Worm (Caenorhabditis elegans) whole organism, L3 larva: Measurements from ENCODE around the gene K05D4.9.

ENCODE experiments used
- ZK546.5 ChIP-seq: sonication (generic microtip); optimal IDR thresholded peaks from 2 replicates; lab custom pipeline; 2017; ENCODE audit warnings: missing biosample characterization, missing genetic modification characterization
- aly-2 ChIP-seq: fragments of 150-350 bp; optimal IDR thresholded peaks from 2 replicates; lab custom pipeline; 2014; ENCODE audit warnings: missing biosample characterization, missing genetic modification characterization
- ama-1 ChIP-seq: fragments of 150-350 bp; optimal IDR thresholded peaks from 2 replicates; lab custom pipeline; 2018
- ceh-16 ChIP-seq: sonication (generic microtip); optimal IDR thresholded peaks from 2 replicates; lab custom pipeline; 2017; ENCODE audit warnings: missing biosample characterization, missing genetic modification characterization
- ceh-82 ChIP-seq: fragments of 150-350 bp; optimal IDR thresholded peaks from 2 replicates; lab custom pipeline; 2014; ENCODE audit warnings: missing biosample characterization, missing genetic modification characterization
- ceh-9 ChIP-seq: sonication (generic microtip); optimal IDR thresholded peaks from 2 replicates; lab custom pipeline; 2018; ENCODE audit warnings: missing biosample characterization, missing genetic modification characterization
- daf-12 ChIP-seq: fragments of 150-350 bp; optimal IDR thresholded peaks from 2 replicates; lab custom pipeline; 2014; ENCODE audit warnings: missing biosample characterization, missing genetic modification reagents, missing genetic modification characterization
- egl-27 ChIP-seq: sonication (generic microtip); optimal IDR thresholded peaks from 4 replicates; lab custom pipeline; 2017; ENCODE audit warnings: missing biosample characterization, missing genetic modification reagents, missing genetic modification characterization
- elt-2 ChIP-seq: sonication (generic microtip); optimal IDR thresholded peaks from 2 replicates; lab custom pipeline; 2016; ENCODE audit warnings: missing genetic modification reagents, mild to moderate bottlenecking, missing genetic modification characterization, missing compliant biosample characterization
- elt-3 ChIP-seq, 3 experiments: fragments of 150-350 bp in 1 of 3; sonication (generic microtip) in 2 of 3; optimal IDR thresholded peaks; 2 replicates in 2 of 3; 4 replicates in 1 of 3; lab custom pipeline; 2014 to 2017; ENCODE audit warnings: missing biosample characterization in 3 of 3, missing genetic modification characterization in 3 of 3
- eor-1 ChIP-seq, 2 experiments: fragments of 150-350 bp; optimal IDR thresholded peaks; 2 replicates each; lab custom pipeline; 2014 to 2018; ENCODE audit warnings: missing biosample characterization in 2 of 2, missing genetic modification characterization in 2 of 2
- fkh-10 ChIP-seq: sonication (generic microtip); optimal IDR thresholded peaks from 2 replicates; lab custom pipeline; 2017; ENCODE audit warnings: missing biosample characterization, missing genetic modification reagents, missing genetic modification characterization
- fkh-2 ChIP-seq: fragments of 150-350 bp; optimal IDR thresholded peaks from 2 replicates; lab custom pipeline; 2014; ENCODE audit warnings: missing biosample characterization, missing genetic modification reagents, missing genetic modification characterization
- fos-1 ChIP-seq: fragments of 150-350 bp; optimal IDR thresholded peaks from 2 replicates; lab custom pipeline; 2014; ENCODE audit warnings: missing biosample characterization, missing genetic modification characterization
- hmg-11 ChIP-seq: sonication (generic microtip); optimal IDR thresholded peaks from 2 replicates; lab custom pipeline; 2016; ENCODE audit warnings: missing genetic modification characterization, missing compliant biosample characterization
- jun-1 ChIP-seq: fragments of 150-350 bp; optimal IDR thresholded peaks from 2 replicates; lab custom pipeline; 2014; ENCODE audit warnings: missing biosample characterization, missing genetic modification reagents, missing genetic modification characterization
- lin-15B ChIP-seq: fragments of 150-350 bp; optimal IDR thresholded peaks from 2 replicates; lab custom pipeline; 2014; ENCODE audit warnings: missing biosample characterization, missing genetic modification characterization
- lin-39 ChIP-seq: fragments of 150-350 bp; optimal IDR thresholded peaks from 2 replicates; lab custom pipeline; 2018; ENCODE audit warnings: missing biosample characterization, missing genetic modification reagents, missing genetic modification characterization
- lsy-12 ChIP-seq: sonication (generic microtip); optimal IDR thresholded peaks from 2 replicates; lab custom pipeline; 2016; ENCODE audit warnings: mild to moderate bottlenecking, missing genetic modification characterization, missing compliant biosample characterization
- mdl-1 ChIP-seq: fragments of 150-350 bp; optimal IDR thresholded peaks from 2 replicates; lab custom pipeline; 2014; ENCODE audit warnings: missing biosample characterization, missing genetic modification characterization
- mml-1 ChIP-seq: fragments of 150-350 bp; sonication (generic microtip); optimal IDR thresholded peaks from 3 replicates; lab custom pipeline; 2014; ENCODE audit warnings: missing biosample characterization, missing genetic modification characterization
- nfya-1 ChIP-seq: sonication (generic microtip); optimal IDR thresholded peaks from 2 replicates; lab custom pipeline; 2017; ENCODE audit warnings: missing genetic modification characterization, mild to moderate bottlenecking, missing compliant biosample characterization, antibody characterized with exemption, moderate library complexity; ENCODE audit not compliant: insufficient read depth
- nhr-11 ChIP-seq: fragments of 150-350 bp; optimal IDR thresholded peaks from 2 replicates; lab custom pipeline; 2014; ENCODE audit warnings: missing biosample characterization, missing genetic modification characterization
- nhr-12 ChIP-seq: fragments of 150-350 bp; optimal IDR thresholded peaks from 2 replicates; lab custom pipeline; 2014; ENCODE audit warnings: missing biosample characterization, missing genetic modification characterization
- nhr-23 ChIP-seq: fragments of 150-350 bp; optimal IDR thresholded peaks from 2 replicates; lab custom pipeline; 2014; ENCODE audit warnings: missing biosample characterization, missing genetic modification reagents, missing genetic modification characterization
- nhr-237 ChIP-seq: fragments of 150-350 bp; optimal IDR thresholded peaks from 2 replicates; lab custom pipeline; 2014; ENCODE audit warnings: missing biosample characterization, missing genetic modification characterization
- nhr-25 ChIP-seq: sonication (generic microtip); optimal IDR thresholded peaks from 2 replicates; lab custom pipeline; 2017; ENCODE audit warnings: missing biosample characterization, missing genetic modification characterization
- nhr-28 ChIP-seq: fragments of 150-350 bp; optimal IDR thresholded peaks from 2 replicates; lab custom pipeline; 2014; ENCODE audit warnings: missing biosample characterization, missing genetic modification characterization
- nhr-77 ChIP-seq: fragments of 150-350 bp; optimal IDR thresholded peaks from 2 replicates; lab custom pipeline; 2014; ENCODE audit warnings: missing biosample characterization, missing genetic modification characterization
- pha-4 ChIP-seq: fragments of 150-350 bp; optimal IDR thresholded peaks from 2 replicates; lab custom pipeline; 2014; ENCODE audit warnings: missing biosample characterization, missing genetic modification reagents, missing genetic modification characterization
- pqm-1 ChIP-seq: fragments of 150-350 bp; optimal IDR thresholded peaks from 2 replicates; lab custom pipeline; 2017; ENCODE audit warnings: missing biosample characterization, missing genetic modification characterization, inconsistent platforms
- sea-2 ChIP-seq: fragments of 150-350 bp; sonication (generic microtip); optimal IDR thresholded peaks from 4 replicates; lab custom pipeline; 2014; ENCODE audit warnings: missing biosample characterization, missing genetic modification reagents, missing genetic modification characterization
- skn-1 ChIP-seq: fragments of 150-350 bp; optimal IDR thresholded peaks from 2 replicates; lab custom pipeline; 2014; ENCODE audit warnings: missing biosample characterization, missing genetic modification characterization
- snpc-4 ChIP-seq: fragments of 150-350 bp; optimal IDR thresholded peaks from 2 replicates; lab custom pipeline; 2014; ENCODE audit warnings: missing biosample characterization, missing genetic modification characterization
- tbx-2 ChIP-seq: sonication (generic microtip); optimal IDR thresholded peaks from 2 replicates; lab custom pipeline; 2016; ENCODE audit warnings: mild to moderate bottlenecking, missing genetic modification characterization, missing compliant biosample characterization
- unc-62 ChIP-seq: fragments of 150-350 bp; sonication (generic microtip); optimal IDR thresholded peaks from 4 replicates; lab custom pipeline; 2014; ENCODE audit warnings: missing biosample characterization, missing genetic modification reagents, missing genetic modification characterization
- zag-1 ChIP-seq: fragments of 150-350 bp; optimal IDR thresholded peaks from 2 replicates; lab custom pipeline; 2014; ENCODE audit warnings: missing biosample characterization, missing genetic modification characterization
- ztf-11 ChIP-seq: fragments of 150-350 bp; optimal IDR thresholded peaks from 2 replicates; lab custom pipeline; 2014; ENCODE audit warnings: missing biosample characterization, missing genetic modification characterization

K05D4.9 gene

DNA sequence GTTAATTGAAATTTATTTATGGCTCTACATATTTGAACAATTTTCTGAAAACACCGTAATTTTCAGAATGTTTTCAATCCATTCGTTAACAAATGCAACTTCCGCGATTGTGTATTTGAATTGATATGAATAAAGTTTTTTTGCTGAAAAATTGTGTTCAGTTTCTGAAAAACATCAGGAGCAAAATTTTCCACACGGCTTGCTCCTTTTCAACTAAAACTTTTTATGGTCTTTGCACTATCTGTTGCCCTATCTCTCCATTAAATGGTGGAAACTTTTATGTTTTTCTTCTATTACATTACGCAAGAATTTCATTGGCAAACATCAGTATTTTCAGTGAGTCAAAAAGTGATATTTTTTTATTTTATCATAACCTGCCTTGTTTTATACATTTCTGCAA is 22.8 kb downstream of the K05D4.9 start, which contains the start of gene F10A3.4:
Gene F10A3.4 (plus strand): TSS at position 301 of the 400 bp plus-strand sequence.
- TF ChIP-seq nhr-77 (tag; lab: Kevin White, UChicago): no peak
- no peak for TF ChIP-seq nhr-237 (tag; lab: Kevin White, UChicago)
- TF ChIP-seq elt-2 (tag; lab: Kevin White, UChicago): peak; percentile 15
- no peak for TF ChIP-seq nhr-11 (tag; lab: Kevin White, UChicago)

DNA sequence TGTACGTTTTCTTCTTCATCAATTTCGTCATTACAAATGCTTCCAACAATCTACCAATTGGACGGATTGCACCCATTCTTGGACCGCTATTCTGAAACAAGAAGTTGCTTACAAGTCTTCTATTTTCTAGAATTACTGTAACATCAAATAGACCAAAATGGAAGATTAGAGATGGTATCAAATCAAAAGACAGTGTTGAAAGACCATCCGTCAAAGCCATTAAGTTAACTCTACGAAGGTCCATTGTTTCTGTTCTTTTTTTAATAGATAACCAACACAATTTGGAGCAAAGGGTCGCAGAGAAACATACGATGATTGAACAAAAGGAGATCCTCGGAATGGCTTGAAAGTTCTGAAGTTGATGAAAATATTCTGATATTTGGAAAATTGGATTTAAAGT is 26.6 kb downstream of the K05D4.9 start:
- no peak for TF ChIP-seq fkh-10
- TF ChIP-seq eor-1 (tag; optimal IDR thresholded peaks at IDR 0.05; lab: Kevin White, UChicago): no peak
- TF ChIP-seq hmg-11 (tag; lab: Kevin White, UChicago): no peak
- TF ChIP-seq lin-39 (tag; lab: Kevin White, UChicago): no peak
- TF ChIP-seq mdl-1 (tag; lab: Kevin White, UChicago): no peak
- TF ChIP-seq elt-3 (tag; optimal IDR thresholded peaks at IDR 0.05; lab: Kevin White, UChicago): no peak
- no peak for TF ChIP-seq pha-4 (tag; lab: Kevin White, UChicago)
- TF ChIP-seq nhr-28 (tag; lab: Kevin White, UChicago): no peak
- TF ChIP-seq ceh-16 (tag; lab: Kevin White, UChicago): no peak
- no peak for TF ChIP-seq ZK546.5
- TF ChIP-seq jun-1: no peak
- no peak for TF ChIP-seq ceh-9 (tag; lab: Kevin White, UChicago)
- TF ChIP-seq ceh-82 (tag; lab: Kevin White, UChicago): no peak

DNA sequence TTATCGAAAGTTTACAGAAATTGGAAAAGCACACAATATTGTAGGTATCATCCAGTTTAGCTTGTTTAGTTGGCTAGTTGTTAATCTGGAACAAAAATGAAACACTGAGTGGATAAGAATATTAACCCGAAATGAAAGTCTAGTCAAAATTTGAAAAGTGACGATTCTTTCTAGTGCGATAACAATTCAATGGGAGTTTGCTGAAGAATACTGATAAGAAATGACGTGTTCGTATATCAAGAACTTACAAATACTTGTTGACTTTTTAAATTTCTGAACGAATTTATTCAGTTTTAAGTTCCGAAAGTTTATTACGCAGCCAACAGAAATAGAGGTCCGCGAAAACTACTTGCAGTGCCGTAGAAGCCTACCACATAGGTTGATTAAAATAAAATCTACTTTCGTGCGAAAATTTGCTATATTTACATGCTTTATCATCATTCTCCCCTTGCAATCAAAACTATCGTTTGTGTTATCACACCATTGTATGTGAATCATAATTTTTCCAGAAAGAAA is 28.5 kb downstream of the K05D4.9 start, which contains the start of gene fbxa-88:
Gene fbxa-88 (minus strand): TSS at position 51 of the 516 bp plus-strand sequence.
- TF ChIP-seq pqm-1 (tag; lab: Kevin White, UChicago) (peak; percentile 58), lin-15B (no peak), ztf-11 (no peak), elt-2 (tag; lab: Kevin White, UChicago) (peak; percentile 80), ama-1 (lab: Kevin White, UChicago) (no peak), skn-1 (tag; lab: Kevin White, UChicago) (peak; percentile 15), nfya-1 (tag; lab: Kevin White, UChicago) (no peak), sea-2 (GFP tag; lab: Kevin White, UChicago) (no peak), zag-1 (tag; lab: Kevin White, UChicago) (no peak)

DNA sequence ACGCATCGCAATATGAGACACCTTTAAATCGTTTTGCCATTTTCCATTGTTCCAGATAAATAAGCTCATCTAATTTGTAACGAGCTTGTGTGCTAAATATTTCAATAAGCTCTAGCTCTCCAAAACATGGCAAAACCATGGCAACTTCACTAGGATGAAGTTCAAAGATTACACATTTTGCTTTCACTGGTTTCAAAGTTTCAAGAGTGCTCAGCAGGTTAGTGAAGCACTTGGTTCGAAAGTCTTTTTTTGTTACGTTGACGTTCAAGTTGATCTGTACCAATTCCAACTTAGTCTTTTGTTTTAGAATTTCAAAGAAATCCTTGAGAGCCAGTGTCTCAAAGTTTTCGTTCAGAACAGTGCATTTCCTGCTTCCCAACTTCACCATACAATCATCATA is 29.2 kb downstream of the K05D4.9 start, which contains the start of gene fbxa-18:
Gene fbxa-18 (plus strand): TSS at position 301 of the 400 bp plus-strand sequence.
- no peak for TF ChIP-seq ceh-9 (tag; lab: Kevin White, UChicago)
- no peak for TF ChIP-seq elt-2 (tag; lab: Kevin White, UChicago)

DNA sequence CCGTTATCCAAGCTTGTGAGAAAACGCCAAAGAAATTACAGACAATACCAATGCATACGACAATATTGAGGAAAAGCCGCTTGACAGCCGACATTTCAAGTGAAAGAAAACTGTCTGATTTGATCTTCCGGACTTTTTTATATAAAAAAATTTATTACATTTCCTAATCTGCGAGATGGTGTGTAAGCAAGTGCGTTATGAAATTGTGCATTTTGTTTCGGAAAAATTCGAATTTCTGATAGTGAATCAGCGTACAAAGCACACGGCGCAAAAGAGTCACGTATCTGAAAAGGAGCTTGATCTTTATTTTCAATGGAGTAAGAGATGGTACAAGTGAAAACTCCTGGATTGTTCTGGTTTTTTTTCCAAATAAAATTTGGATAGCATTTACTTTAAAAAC is 30.6 kb downstream of the K05D4.9 start, which contains the start of gene clc-32:
Gene clc-32 (minus strand): TSS at position 101 of the 400 bp plus-strand sequence.
- TF ChIP-seq lin-39 (tag; lab: Kevin White, UChicago): no peak
- TF ChIP-seq egl-27 (tag; lab: Kevin White, UChicago): no peak
- no peak for TF ChIP-seq daf-12 (tag; lab: Kevin White, UChicago)
- no peak for TF ChIP-seq eor-1 (tag; optimal IDR thresholded peaks at IDR 0.05; lab: Kevin White, UChicago)
- no peak for TF ChIP-seq ztf-11
- TF ChIP-seq tbx-2 (tag; lab: Kevin White, UChicago): no peak
- no peak for TF ChIP-seq nhr-237 (tag; lab: Kevin White, UChicago)
- no peak for TF ChIP-seq unc-62 (GFP tag; lab: Kevin White, UChicago)
- TF ChIP-seq lsy-12: no peak
- no peak for TF ChIP-seq snpc-4 (tag; lab: Kevin White, UChicago)
- no peak for TF ChIP-seq ama-1 (lab: Kevin White, UChicago)
- TF ChIP-seq nhr-25 (tag; lab: Kevin White, UChicago): no peak
- no peak for TF ChIP-seq ceh-82 (tag; lab: Kevin White, UChicago)

DNA sequence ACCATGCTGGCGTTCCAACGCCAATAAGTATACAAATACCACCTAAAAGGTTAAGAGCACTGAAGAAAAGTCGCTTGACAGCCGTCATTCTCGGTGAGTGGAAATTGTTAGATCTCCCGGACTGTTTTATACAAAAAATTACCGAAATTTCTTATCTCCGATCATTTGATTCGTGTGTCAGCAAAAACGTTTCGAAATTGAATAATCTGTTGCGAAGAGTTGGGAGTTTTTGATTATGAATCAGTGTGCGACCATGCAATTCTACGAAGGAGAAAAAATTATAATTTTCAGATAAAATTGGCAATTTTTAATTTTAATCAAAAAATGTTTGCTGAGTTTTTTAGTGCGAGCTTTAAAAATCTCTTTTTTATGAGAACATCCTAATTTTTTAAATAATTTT is 32.1 kb downstream of the K05D4.9 start, which contains the start of gene clc-11:
Gene clc-11 (minus strand): TSS at position 101 of the 400 bp plus-strand sequence.
- TF ChIP-seq nhr-12 (tag; lab: Kevin White, UChicago) (no peak), mml-1 (tag; lab: Kevin White, UChicago) (no peak), aly-2 (tag; lab: Kevin White, UChicago) (no peak), elt-3 (tag; optimal IDR thresholded peaks at IDR 0.05; lab: Kevin White, UChicago) (no peak), fkh-2 (tag; lab: Kevin White, UChicago) (no peak), nhr-28 (tag; lab: Kevin White, UChicago) (no peak), fos-1 (tag; lab: Kevin White, UChicago) (no peak), nhr-237 (tag; lab: Kevin White, UChicago) (no peak), nhr-23 (tag; lab: Kevin White, UChicago) (no peak), eor-1 (tag; optimal IDR thresholded peaks at IDR 0.05; lab: Kevin White, UChicago) (no peak), pha-4 (tag; lab: Kevin White, UChicago) (no peak), lin-15B (no peak), lsy-12 (no peak)
